Fruit fly (Drosophila melanogaster) whole organism, prepupa: ENCODE results near the gene CG11693.

Source experiments
- Blimp-1 ChIP-seq: fragments of 200-800 bp; sonication (Bioruptor generic); optimal IDR thresholded peaks from 3 replicates; lab custom pipeline; 2017; ENCODE audit warnings: missing biosample characterization, missing genetic modification characterization, mild to moderate bottlenecking, moderate library complexity, missing genetic modification reagents
- CG10631 ChIP-seq: fragments of 200-800 bp; sonication (Bioruptor generic); optimal IDR thresholded peaks from 2 replicates; lab custom pipeline; 2016; ENCODE audit warnings: missing biosample characterization, missing genetic modification characterization
- CG10669 ChIP-seq: fragments of 200-800 bp; sonication (Bioruptor generic); optimal IDR thresholded peaks from 3 replicates; lab custom pipeline; 2018; ENCODE audit warnings: missing biosample characterization, mild to moderate bottlenecking, missing genetic modification characterization, moderate library complexity
- CG11762 ChIP-seq: fragments of 200-800 bp; sonication (Bioruptor generic); optimal IDR thresholded peaks from 3 replicates; lab custom pipeline; 2016; ENCODE audit warnings: missing biosample characterization, missing genetic modification characterization; ENCODE audit not compliant: insufficient read depth
- CG15336 ChIP-seq: fragments of 200-800 bp; sonication (Bioruptor generic); IDR thresholded peaks from 2 replicates; pipeline ENCODE4 v1.3.6; 2022; ENCODE audit warnings: missing biosample characterization, missing genetic modification characterization
- CG1621 ChIP-seq: fragments of 200-800 bp; sonication (Bioruptor generic); optimal IDR thresholded peaks from 3 replicates; lab custom pipeline; 2018; ENCODE audit warnings: missing biosample characterization, mild to moderate bottlenecking, missing genetic modification characterization
- CG3032 ChIP-seq: fragments of 200-800 bp; optimal IDR thresholded peaks from 2 replicates; lab custom pipeline; 2019; ENCODE audit warnings: missing biosample characterization, mild to moderate bottlenecking, missing genetic modification characterization, moderate library complexity
- CG31627 ChIP-seq: fragments of 200-800 bp; sonication (Bioruptor generic); optimal IDR thresholded peaks from 3 replicates; lab custom pipeline; 2016; ENCODE audit warnings: missing biosample characterization, missing genetic modification characterization
- CG32006 ChIP-seq: fragments of 200-800 bp; sonication (Bioruptor generic); optimal IDR thresholded peaks from 3 replicates; lab custom pipeline; 2017; ENCODE audit warnings: missing biosample characterization, mild to moderate bottlenecking, missing genetic modification characterization
- CG34406 ChIP-seq: fragments of 200-800 bp; sonication (Bioruptor generic); optimal IDR thresholded peaks from 3 replicates; lab custom pipeline; 2016; ENCODE audit warnings: missing biosample characterization, missing genetic modification characterization
- CG6163 ChIP-seq: fragments of 200-800 bp; sonication (Bioruptor generic); IDR thresholded peaks from 3 replicates; pipeline ENCODE4 v1.3.6; 2022; ENCODE audit warnings: missing biosample characterization, missing genetic modification characterization
- CG6276 ChIP-seq: fragments of 200-800 bp; sonication (Bioruptor generic); optimal IDR thresholded peaks from 2 replicates; lab custom pipeline; 2017; ENCODE audit warnings: missing biosample characterization, mild to moderate bottlenecking, missing genetic modification characterization
- CG6808 ChIP-seq: fragments of 200-800 bp; sonication (Bioruptor generic); optimal IDR thresholded peaks from 3 replicates; lab custom pipeline; 2017; ENCODE audit warnings: missing biosample characterization, missing genetic modification characterization, mild to moderate bottlenecking, moderate library complexity, missing genetic modification reagents
- CG6854 ChIP-seq: fragments of 200-800 bp; sonication (Bioruptor generic); optimal IDR thresholded peaks from 2 replicates; lab custom pipeline; 2017; ENCODE audit warnings: missing biosample characterization, mild to moderate bottlenecking, missing genetic modification characterization
- CG7368 ChIP-seq: fragments of 200-800 bp; sonication (Bioruptor generic); optimal IDR thresholded peaks from 3 replicates; lab custom pipeline; 2016; ENCODE audit warnings: missing biosample characterization, missing genetic modification characterization
- CG8119 ChIP-seq: fragments of 200-800 bp; sonication (Bioruptor generic); IDR thresholded peaks from 3 replicates; pipeline ENCODE4 v1.3.6; 2022; ENCODE audit warnings: missing biosample characterization, missing genetic modification characterization
- CG8319 ChIP-seq: fragments of 200-800 bp; sonication (Bioruptor generic); optimal IDR thresholded peaks from 3 replicates; lab custom pipeline; 2016; ENCODE audit warnings: missing biosample characterization, missing genetic modification characterization
- CG8632 ChIP-seq: fragments of 200-800 bp; sonication (Bioruptor generic); optimal IDR thresholded peaks from 3 replicates; lab custom pipeline; 2016; ENCODE audit warnings: missing biosample characterization, missing genetic modification characterization
- CG9139 ChIP-seq: fragments of 200-800 bp; sonication (Bioruptor generic); optimal IDR thresholded peaks from 3 replicates; lab custom pipeline; 2017; ENCODE audit warnings: missing biosample characterization, mild to moderate bottlenecking, missing genetic modification characterization
- Eip78C ChIP-seq: fragments of 200-800 bp; sonication (Bioruptor generic); peaks from one replicate; lab custom pipeline; 2016; ENCODE audit warnings: missing biosample characterization, missing genetic modification characterization
- Ets96B ChIP-seq: fragments of 200-800 bp; optimal IDR thresholded peaks from 2 replicates; lab custom pipeline; 2019; ENCODE audit warnings: missing biosample characterization, mild to moderate bottlenecking, missing genetic modification characterization, moderate library complexity
- Gug ChIP-seq: fragments of 200-800 bp; sonication (Bioruptor generic); IDR thresholded peaks from 2 replicates; pipeline ENCODE4 v1.3.6; 2022; ENCODE audit warnings: missing biosample characterization, missing genetic modification characterization
- Hr4 ChIP-seq: fragments of 200-800 bp; sonication (Bioruptor generic); optimal IDR thresholded peaks from 3 replicates; lab custom pipeline; 2016; ENCODE audit warnings: missing biosample characterization, missing genetic modification characterization
- Lpt ChIP-seq: fragments of 200-800 bp; sonication (Bioruptor generic); optimal IDR thresholded peaks from 3 replicates; lab custom pipeline; 2016; ENCODE audit warnings: missing biosample characterization, missing genetic modification characterization
- Met ChIP-seq: fragments of 200-800 bp; sonication (Bioruptor generic); optimal IDR thresholded peaks from 3 replicates; lab custom pipeline; 2016; ENCODE audit warnings: missing biosample characterization, missing genetic modification characterization
- Sox102F ChIP-seq: fragments of 200-800 bp; sonication (Bioruptor generic); optimal IDR thresholded peaks from 2 replicates; lab custom pipeline; 2016; ENCODE audit warnings: missing biosample characterization, mild to moderate bottlenecking, missing genetic modification characterization
- Sox14 ChIP-seq: fragments of 200-800 bp; sonication (Bioruptor generic); optimal IDR thresholded peaks from 3 replicates; lab custom pipeline; 2016; ENCODE audit warnings: missing biosample characterization, missing genetic modification characterization
- achi ChIP-seq: fragments of 200-800 bp; sonication (Bioruptor generic); optimal IDR thresholded peaks from 3 replicates; lab custom pipeline; 2016; ENCODE audit warnings: missing biosample characterization, missing genetic modification characterization
- acj6 ChIP-seq: fragments of 200-800 bp; sonication (Bioruptor generic); optimal IDR thresholded peaks from 3 replicates; lab custom pipeline; 2016; ENCODE audit warnings: missing biosample characterization, missing genetic modification characterization
- cyc ChIP-seq: fragments of 200-800 bp; sonication (Bioruptor generic); optimal IDR thresholded peaks from 3 replicates; lab custom pipeline; 2016; ENCODE audit warnings: missing biosample characterization, missing genetic modification characterization
- dsx ChIP-seq: fragments of 200-800 bp; optimal IDR thresholded peaks from 3 replicates; lab custom pipeline; 2019; ENCODE audit warnings: missing biosample characterization, mild to moderate bottlenecking, missing genetic modification characterization, moderate library complexity; ENCODE audit not compliant: poor library complexity, severe bottlenecking
- eg ChIP-seq: fragments of 200-800 bp; sonication (Bioruptor generic); IDR thresholded peaks from 3 replicates; pipeline ENCODE4 v1.3.6; 2022; ENCODE audit warnings: missing biosample characterization, missing genetic modification characterization
- esn ChIP-seq: fragments of 200-800 bp; sonication (Bioruptor generic); optimal IDR thresholded peaks from 2 replicates; lab custom pipeline; 2016; ENCODE audit warnings: missing biosample characterization, mild to moderate bottlenecking, missing genetic modification characterization, moderate library complexity
- fd85E ChIP-seq: fragments of 200-800 bp; sonication (Bioruptor generic); optimal IDR thresholded peaks from 3 replicates; lab custom pipeline; 2016; ENCODE audit warnings: missing biosample characterization, missing genetic modification characterization
- fkh ChIP-seq: fragments of 200-800 bp; sonication (Bioruptor generic); optimal IDR thresholded peaks from 3 replicates; lab custom pipeline; 2017; ENCODE audit warnings: missing biosample characterization, mild to moderate bottlenecking, missing genetic modification characterization, moderate library complexity
- lz ChIP-seq: fragments of 200-800 bp; sonication (Bioruptor generic); optimal IDR thresholded peaks from 3 replicates; lab custom pipeline; 2016; ENCODE audit warnings: missing biosample characterization, missing genetic modification characterization
- net ChIP-seq: fragments of 200-800 bp; sonication (Bioruptor generic); optimal IDR thresholded peaks from 3 replicates; lab custom pipeline; 2016; ENCODE audit warnings: missing biosample characterization, missing genetic modification characterization
- pdm3 ChIP-seq: fragments of 200-800 bp; sonication (Bioruptor generic); optimal IDR thresholded peaks from 3 replicates; lab custom pipeline; 2016; ENCODE audit warnings: missing biosample characterization, missing genetic modification characterization
- salr ChIP-seq, 2 experiments: fragments of 200-800 bp; sonication (Bioruptor generic); optimal IDR thresholded peaks; 3 replicates each; lab custom pipeline; 2016 to 2018; ENCODE audit warnings: missing biosample characterization in 2 of 2, missing genetic modification characterization in 2 of 2, mild to moderate bottlenecking in 1 of 2
- ss ChIP-seq, 2 experiments: fragments of 200-800 bp; sonication (Bioruptor generic); optimal IDR thresholded peaks; 2 replicates in 1 of 2; 3 replicates in 1 of 2; lab custom pipeline; 2017 to 2018; ENCODE audit warnings: mild to moderate bottlenecking in 2 of 2, missing biosample characterization in 2 of 2, missing genetic modification characterization in 2 of 2, moderate library complexity in 1 of 2
- vri ChIP-seq: fragments of 200-800 bp; sonication (Bioruptor generic); optimal IDR thresholded peaks from 3 replicates; lab custom pipeline; 2016; ENCODE audit warnings: missing biosample characterization, mild to moderate bottlenecking, missing genetic modification characterization

The CG11693 gene

DNA sequence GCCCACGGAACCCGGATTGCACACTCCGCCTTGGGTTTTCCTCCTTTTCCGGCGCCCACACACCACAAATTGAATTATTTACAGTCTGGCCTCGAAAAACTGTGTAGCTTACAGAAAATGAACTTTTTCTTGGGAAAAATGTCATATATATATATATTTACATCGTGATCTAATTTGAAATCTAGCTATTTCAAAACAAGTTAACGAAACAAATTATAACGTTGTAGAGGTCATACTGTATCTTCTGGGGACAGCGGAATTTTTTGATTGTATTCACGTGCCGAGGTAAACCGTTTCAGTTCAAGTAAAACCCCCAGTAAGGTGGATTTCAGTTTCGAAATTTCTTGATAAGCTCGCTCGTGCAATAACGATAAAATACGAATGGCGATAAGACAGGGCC is 43.9 kb upstream of the CG11693 start (continued):
- TF ChIP-seq CG32006 (GFP tag; lab: Kevin White, UChicago) (no peak), ss (GFP tag; optimal IDR thresholded peaks at IDR 0.05; lab: Kevin White, UChicago) (no peak), Met (peak; percentile 77), Sox102F (no peak), CG34406 (peak; percentile 47), net (no peak), esn (GFP tag; lab: Kevin White, UChicago) (peak; percentile 67), CG10669 (GFP tag; lab: Kevin White, UChicago) (peak; percentile 15), Sox14 (peak; percentile 39), CG8632 (GFP tag; lab: Kevin White, UChicago) (peak; percentile 57), pdm3 (GFP tag; lab: Kevin White, UChicago) (peak; percentile 44), CG6163 (GFP tag; lab: Robert Waterston, UW) (peak; percentile 81), CG11762 (GFP tag; lab: Kevin White, UChicago) (no peak)

- TF ChIP-seq CG6276 (GFP tag; lab: Kevin White, UChicago) (no peak), Lpt (no peak), Gug (GFP tag; lab: Robert Waterston, UW) (no peak), eg (GFP tag; lab: Robert Waterston, UW) (no peak)
These were observed 43.4 kb upstream of the CG11693 start for dm6 chr3R:8353994-8354393.

DNA sequence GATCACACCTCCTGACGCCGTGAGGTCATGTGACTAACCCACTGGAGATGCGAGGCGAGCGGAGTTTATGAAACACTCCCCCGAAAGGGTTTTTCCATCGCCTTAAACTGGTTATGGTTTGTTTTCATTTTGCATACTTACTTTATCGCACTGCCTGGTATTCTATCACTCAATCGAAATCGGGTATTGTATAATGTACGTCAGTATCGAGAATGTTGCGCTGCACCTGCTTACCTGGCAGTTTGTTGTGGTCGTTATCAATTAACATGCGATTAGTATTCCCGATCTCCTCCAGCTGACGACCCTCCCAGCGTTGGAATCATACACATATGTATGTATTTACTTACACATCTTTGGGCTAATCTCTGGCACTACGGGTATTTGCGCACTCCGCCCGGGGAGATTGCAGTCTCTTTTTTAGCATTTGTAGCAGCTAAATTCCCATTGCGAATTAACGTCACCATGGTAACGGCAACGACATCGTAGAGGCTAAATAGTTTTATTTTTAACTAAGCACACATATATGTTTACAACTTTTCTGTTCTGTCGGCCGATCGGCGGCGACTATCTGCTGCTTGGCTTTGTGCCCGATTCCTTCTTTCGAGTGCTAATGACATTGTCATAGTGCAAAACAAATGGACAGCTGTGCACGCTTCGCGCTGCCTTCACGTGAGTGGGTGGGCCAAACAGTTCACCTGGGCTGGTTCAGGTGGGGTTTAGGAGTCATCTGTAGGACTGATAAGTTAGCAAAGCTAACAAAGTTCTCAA is 42.6 kb upstream of the CG11693 start:
- TF ChIP-seq Lpt: no peak
- TF ChIP-seq net: peak; percentile 51
- TF ChIP-seq vri (GFP tag; lab: Kevin White, UChicago): peak; percentile 90
- TF ChIP-seq fkh (GFP tag; lab: Kevin White, UChicago): peak; percentile 45
- TF ChIP-seq dsx (GFP tag; lab: Kevin White, UChicago): no peak
- no peak for TF ChIP-seq lz
- peak; percentile 43 for TF ChIP-seq Eip78C (GFP tag; lab: Kevin White, UChicago)
- no peak for TF ChIP-seq CG31627 (GFP tag; lab: Kevin White, UChicago)
- TF ChIP-seq CG10631 (GFP tag; lab: Kevin White, UChicago): no peak

dm6 chr3R:8349449-8350115 is 39.0 kb upstream of the CG11693 start, which contains the start of gene Atg13:
Gene Atg13, plus strand, starts transcription at chr3R:8349815.
- no peak for TF ChIP-seq Hr4 (GFP tag; lab: Kevin White, UChicago)
- peak; percentile 25 for TF ChIP-seq CG11762 (GFP tag; lab: Kevin White, UChicago)
- peak; percentile 32 for TF ChIP-seq esn (GFP tag; lab: Kevin White, UChicago)
- peak; percentile 46 for TF ChIP-seq Ets96B (tag; lab: Kevin White, UChicago)
- no peak for TF ChIP-seq fd85E (GFP tag; lab: Kevin White, UChicago)
- TF ChIP-seq CG6163 (GFP tag; lab: Robert Waterston, UW): peak; percentile 72
- peak; percentile 78 for TF ChIP-seq CG15336
- TF ChIP-seq CG3032 (tag; lab: Kevin White, UChicago): peak; percentile 33
- TF ChIP-seq CG6854 (GFP tag; lab: Kevin White, UChicago): peak; percentile 86
- 0 out of 2 replicates have a peak, but pooled peaks have one; percentile 36 for TF ChIP-seq Gug (GFP tag; lab: Robert Waterston, UW)
- TF ChIP-seq salr (GFP tag; optimal IDR thresholded peaks at IDR 0.05; lab: Kevin White, UChicago): peak; percentile 17 to 41
- peak; percentile 78 for TF ChIP-seq Sox14
- TF ChIP-seq ss (GFP tag; optimal IDR thresholded peaks at IDR 0.05; lab: Kevin White, UChicago): peak; percentile 90 to 94
- no peak for TF ChIP-seq achi (GFP tag; lab: Kevin White, UChicago)
- peak; percentile 72 for TF ChIP-seq CG1621 (tag; lab: Kevin White, UChicago)
- peak; percentile 89 for TF ChIP-seq CG8119
- TF ChIP-seq lz: peak; percentile 40
- no peak for TF ChIP-seq acj6 (GFP tag; lab: Kevin White, UChicago)
- no peak for TF ChIP-seq CG7368 (GFP tag; lab: Kevin White, UChicago)
- peak; percentile 17 for TF ChIP-seq cyc
- TF ChIP-seq CG9139 (GFP tag; lab: Kevin White, UChicago): peak; percentile 88
- peak; percentile 94 for TF ChIP-seq CG6276 (GFP tag; lab: Kevin White, UChicago)
- peak; percentile 26 for TF ChIP-seq Blimp-1 (GFP tag; lab: Kevin White, UChicago)
- peak; percentile 83 for TF ChIP-seq CG8319 (GFP tag; lab: Kevin White, UChicago)
- peak; percentile 60 for TF ChIP-seq Lpt
- TF ChIP-seq dsx (GFP tag; lab: Kevin White, UChicago): no peak
- peak; percentile 33 for TF ChIP-seq CG31627 (GFP tag; lab: Kevin White, UChicago)
- peak; percentile 64 for TF ChIP-seq Eip78C (GFP tag; lab: Kevin White, UChicago)
- peak; percentile 92 for TF ChIP-seq CG6808
